Worm (Caenorhabditis elegans) whole organism, L1 larva: ENCODE results near the gene C01G5.5.
A peak's percentile ranks its signal among the peaks of the same experiment; 100 is the strongest.

Experiments
- aly-2 ChIP-seq: fragments of 150-350 bp; optimal IDR thresholded peaks from 2 replicates; lab custom pipeline; 2014; ENCODE audit warnings: missing biosample characterization, missing genetic modification characterization
- ceh-63 ChIP-seq: fragments of 200-800 bp; sonication (Bioruptor generic); optimal IDR thresholded peaks from 2 replicates; lab custom pipeline; 2018; ENCODE audit warnings: mild to moderate bottlenecking, missing genetic modification characterization, missing compliant biosample characterization
- ceh-8 ChIP-seq: fragments of 200-800 bp; sonication (Bioruptor generic); optimal IDR thresholded peaks from 2 replicates; lab custom pipeline; 2018; ENCODE audit warnings: mild to moderate bottlenecking, missing genetic modification characterization, moderate library complexity, missing compliant biosample characterization
- ces-1 ChIP-seq: fragments of 150-350 bp; optimal IDR thresholded peaks from 2 replicates; lab custom pipeline; 2014; ENCODE audit warnings: missing biosample characterization, missing genetic modification reagents, missing genetic modification characterization
- efl-1 ChIP-seq, 4 experiments: fragments of 150-350 bp; optimal IDR thresholded peaks in 3 of 4; peaks in 1 of 4; 1 replicate in 1 of 4; 2 replicates in 3 of 4; lab custom pipeline; 2014; ENCODE audit warnings: missing biosample characterization in 2 of 4, missing genetic modification characterization in 2 of 4, missing genetic modification reagents in 2 of 4
- elt-2 ChIP-seq: sonication (generic microtip); optimal IDR thresholded peaks from 2 replicates; lab custom pipeline; 2016; ENCODE audit warnings: missing genetic modification characterization, mild to moderate bottlenecking, inconsistent platforms, missing compliant biosample characterization, missing genetic modification reagents
- fkh-4 ChIP-seq: sonication (generic microtip); optimal IDR thresholded peaks from 2 replicates; lab custom pipeline; 2016; ENCODE audit warnings: missing compliant biosample characterization, missing genetic modification characterization, borderline replicate concordance
- hlh-17 ChIP-seq: fragments of 200-800 bp; sonication (Bioruptor generic); optimal IDR thresholded peaks from 2 replicates; lab custom pipeline; 2018; ENCODE audit warnings: missing genetic modification characterization, mild to moderate bottlenecking, missing compliant biosample characterization, moderate library complexity, borderline replicate concordance
- isw-1 ChIP-seq: fragments of 200-800 bp; sonication (Bioruptor generic); IDR thresholded peaks from 2 replicates; pipeline ENCODE4 v1.3.6; 2022; ENCODE audit warnings: missing genetic modification characterization, missing compliant biosample characterization
- lin-35 ChIP-seq, 2 experiments: fragments of 150-350 bp; optimal IDR thresholded peaks; 2 replicates each; lab custom pipeline; 2014; ENCODE audit warnings: missing biosample characterization in 2 of 2, missing genetic modification characterization in 2 of 2, missing genetic modification reagents in 2 of 2
- nhr-77 ChIP-seq: fragments of 150-350 bp; optimal IDR thresholded peaks from 2 replicates; lab custom pipeline; 2014; ENCODE audit warnings: missing biosample characterization, missing genetic modification characterization
- sup-37 ChIP-seq: fragments of 200-800 bp; sonication (Bioruptor generic); optimal IDR thresholded peaks from 2 replicates; lab custom pipeline; 2018; ENCODE audit warnings: mild to moderate bottlenecking, missing genetic modification characterization, missing compliant biosample characterization
- swsn-7 ChIP-seq: sonication (generic microtip); optimal IDR thresholded peaks from 2 replicates; lab custom pipeline; 2016; ENCODE audit warnings: missing genetic modification characterization, missing compliant biosample characterization
- unc-130 ChIP-seq: fragments of 150-350 bp; optimal IDR thresholded peaks from 2 replicates; lab custom pipeline; 2017; ENCODE audit warnings: missing biosample characterization, missing genetic modification characterization, inconsistent platforms
- unc-62 ChIP-seq: fragments of 150-350 bp; optimal IDR thresholded peaks from 2 replicates; lab custom pipeline; 2014; ENCODE audit warnings: missing biosample characterization, missing genetic modification reagents, missing genetic modification characterization
- zip-4 ChIP-seq: fragments of 200-800 bp; sonication (Bioruptor generic); optimal IDR thresholded peaks from 2 replicates; lab custom pipeline; 2018; ENCODE audit warnings: mild to moderate bottlenecking, missing genetic modification characterization, moderate library complexity, missing compliant biosample characterization

Gene C01G5.5

DNA sequence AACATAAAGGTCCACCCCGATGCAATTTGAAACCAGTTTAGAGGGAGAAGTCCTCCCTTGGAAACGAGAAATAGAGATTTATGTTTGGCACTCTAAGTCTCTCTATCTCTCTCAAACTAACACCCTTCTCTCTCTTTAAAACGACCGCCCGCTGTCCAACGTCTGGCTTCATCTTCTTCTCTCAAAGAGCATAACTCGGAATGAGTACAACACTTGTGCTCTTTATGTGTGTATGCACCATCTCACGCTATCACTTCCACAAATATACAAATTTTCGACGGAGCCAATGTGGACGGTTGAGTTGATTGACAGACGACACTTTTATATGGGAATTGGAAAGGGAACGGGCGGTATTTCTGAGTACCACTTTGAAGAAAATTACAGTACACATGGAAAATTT, 49.9 kb downstream of the C01G5.5 start (continued):
- TF ChIP-seq zip-4 (no peak), ceh-63 (GFP tag; lab: Kevin White, UChicago) (no peak), isw-1 (GFP tag; lab: Robert Waterston, UW) (no peak), unc-130 (tag; lab: Kevin White, UChicago) (no peak), ceh-8 (GFP tag; lab: Kevin White, UChicago) (no peak), sup-37 (no peak), swsn-7 (tag; lab: Kevin White, UChicago) (no peak), elt-2 (tag; lab: Kevin White, UChicago) (no peak), efl-1 (optimal IDR thresholded peaks at IDR 0.05; lab: Kevin White, UChicago) (peak in 1 of 2 experiments; percentile 18), efl-1 (GFP tag; optimal IDR thresholded peaks at IDR 0.05 in 1 of 2; lab: Kevin White, UChicago) (no peak), aly-2 (tag; lab: Kevin White, UChicago) (no peak), lin-35 (GFP tag; optimal IDR thresholded peaks at IDR 0.05; lab: Kevin White, UChicago) (peak in 1 of 2 experiments; percentile 31), nhr-77 (tag; lab: Kevin White, UChicago) (no peak), hlh-17 (GFP tag; lab: Kevin White, UChicago) (no peak), ces-1 (GFP tag; lab: Kevin White, UChicago) (no peak), unc-62 (GFP tag; lab: Kevin White, UChicago) (no peak), fkh-4 (tag; lab: Kevin White, UChicago) (no peak)
